Fruit fly (Drosophila melanogaster) whole organism, pupa: ENCODE data around the gene CG12024.

Experiments used
- CG10348 ChIP-seq: fragments of 200-800 bp; sonication (Bioruptor generic); IDR thresholded peaks from 2 replicates; pipeline ENCODE4 v1.3.6; 2022; ENCODE audit warnings: missing biosample characterization, missing genetic modification characterization
- CG12605 ChIP-seq: fragments of 200-800 bp; sonication (Bioruptor generic); IDR thresholded peaks from 2 replicates; pipeline ENCODE4 v1.3.6; 2022; ENCODE audit warnings: missing biosample characterization, missing genetic modification characterization
- CG13204 ChIP-seq: fragments of 200-800 bp; sonication (Bioruptor generic); optimal IDR thresholded peaks from 2 replicates; lab custom pipeline; 2018; ENCODE audit warnings: missing biosample characterization, mild to moderate bottlenecking, missing genetic modification characterization, moderate library complexity
- CG14655 ChIP-seq: fragments of 200-800 bp; sonication (Bioruptor generic); optimal IDR thresholded peaks from 3 replicates; lab custom pipeline; 2017; ENCODE audit warnings: mild to moderate bottlenecking, missing biosample characterization, missing genetic modification reagents, missing genetic modification characterization
- CG15710 ChIP-seq: fragments of 200-800 bp; sonication (Bioruptor generic); optimal IDR thresholded peaks from 2 replicates; lab custom pipeline; 2018; ENCODE audit warnings: missing biosample characterization, mild to moderate bottlenecking, missing genetic modification characterization, moderate library complexity
- CG17806 ChIP-seq: fragments of 200-800 bp; sonication (Bioruptor generic); optimal IDR thresholded peaks from 2 replicates; lab custom pipeline; 2018; ENCODE audit warnings: missing biosample characterization, mild to moderate bottlenecking, missing genetic modification characterization, moderate library complexity
- CG32121 ChIP-seq: fragments of 200-800 bp; sonication (Bioruptor generic); IDR thresholded peaks from 2 replicates; pipeline ENCODE4 v1.3.6; 2022; ENCODE audit warnings: missing biosample characterization, missing genetic modification characterization
- CG34367 ChIP-seq: fragments of 200-800 bp; sonication (Bioruptor generic); optimal IDR thresholded peaks from 2 replicates; lab custom pipeline; 2018; ENCODE audit warnings: missing biosample characterization, mild to moderate bottlenecking, missing genetic modification characterization
- CG4496 ChIP-seq: fragments of 200-800 bp; sonication (Bioruptor generic); IDR thresholded peaks from 3 replicates; pipeline ENCODE4 v1.3.6; 2022; ENCODE audit warnings: missing biosample characterization, missing genetic modification characterization
- CG8159 ChIP-seq: fragments of 200-800 bp; sonication (Bioruptor generic); optimal IDR thresholded peaks from 3 replicates; lab custom pipeline; 2018; ENCODE audit warnings: missing biosample characterization, mild to moderate bottlenecking, missing genetic modification characterization, moderate library complexity
- CG8301 ChIP-seq: fragments of 200-800 bp; sonication (Bioruptor generic); optimal IDR thresholded peaks from 2 replicates; lab custom pipeline; 2018; ENCODE audit warnings: missing biosample characterization, mild to moderate bottlenecking, missing genetic modification characterization
- CG9948 ChIP-seq: fragments of 200-800 bp; sonication (Bioruptor generic); optimal IDR thresholded peaks from 2 replicates; lab custom pipeline; 2018; ENCODE audit warnings: missing biosample characterization, mild to moderate bottlenecking, missing genetic modification characterization, moderate library complexity
- D1 ChIP-seq: fragments of 200-800 bp; sonication (Bioruptor generic); optimal IDR thresholded peaks from 2 replicates; lab custom pipeline; 2018; ENCODE audit warnings: missing biosample characterization, mild to moderate bottlenecking, missing genetic modification characterization, moderate library complexity
- EcR ChIP-seq: fragments of 200-800 bp; sonication (Bioruptor generic); optimal IDR thresholded peaks from 3 replicates; lab custom pipeline; 2019; ENCODE audit warnings: missing biosample characterization, missing genetic modification characterization, mild to moderate bottlenecking, moderate library complexity, missing genetic modification reagents
- Ets98B ChIP-seq: fragments of 200-800 bp; sonication (Bioruptor generic); IDR thresholded peaks from 2 replicates; pipeline ENCODE4 v1.3.6; 2022; ENCODE audit warnings: missing biosample characterization, missing genetic modification characterization
- Pif1A ChIP-seq: fragments of 200-800 bp; sonication (Bioruptor generic); optimal IDR thresholded peaks from 3 replicates; lab custom pipeline; 2016; ENCODE audit warnings: missing biosample characterization, missing genetic modification characterization
- Pif1B ChIP-seq: fragments of 200-800 bp; sonication (Bioruptor generic); optimal IDR thresholded peaks from 3 replicates; lab custom pipeline; 2016; ENCODE audit warnings: missing biosample characterization, missing genetic modification characterization
- Snoo ChIP-seq: fragments of 200-800 bp; sonication (Bioruptor generic); optimal IDR thresholded peaks from 3 replicates; lab custom pipeline; 2017; ENCODE audit warnings: missing biosample characterization, mild to moderate bottlenecking, missing genetic modification characterization, inconsistent platforms
- fd96Ca ChIP-seq: fragments of 200-800 bp; sonication (Bioruptor generic); IDR thresholded peaks from 3 replicates; pipeline ENCODE4 v1.3.6; 2022; ENCODE audit warnings: missing biosample characterization, missing genetic modification characterization
- gl ChIP-seq: fragments of 200-800 bp; sonication (Bioruptor generic); optimal IDR thresholded peaks from 2 replicates; lab custom pipeline; 2018; ENCODE audit warnings: missing biosample characterization, mild to moderate bottlenecking, missing genetic modification characterization
- rn ChIP-seq: fragments of 200-800 bp; sonication (Bioruptor generic); IDR thresholded peaks from 2 replicates; pipeline ENCODE4 v1.3.6; 2022; ENCODE audit warnings: missing biosample characterization, missing genetic modification characterization

CG12024 gene

dm6 chr3L:1817405-1817804 is 39.6 kb upstream of the CG12024 start:
- TF ChIP-seq rn (GFP tag; lab: Robert Waterston, UW), result no peak

dm6 chr3L:1818834-1819233 is 38.1 kb upstream of the CG12024 start:
- TF ChIP-seq CG17806 (no peak), Snoo (tag; lab: Kevin White, UChicago) (no peak), rn (GFP tag; lab: Robert Waterston, UW) (no peak), EcR (GFP tag; lab: Kevin White, UChicago) (peak; percentile 93), CG13204 (GFP tag; lab: Kevin White, UChicago) (no peak)

- no peak for TF ChIP-seq Ets98B (GFP tag; lab: Robert Waterston, UW)
- TF ChIP-seq CG13204 (GFP tag; lab: Kevin White, UChicago), result peak; percentile 36
- TF ChIP-seq EcR (GFP tag; lab: Kevin White, UChicago), result peak; percentile 84
- TF ChIP-seq, all 21 proteins: peak for 2
These were observed 35.8 kb upstream of the CG12024 start for dm6 chr3L:1821140-1821539.

dm6 chr3L:1822365-1822764 is 34.6 kb upstream of the CG12024 start:
- TF ChIP-seq CG4496 (GFP tag; lab: Robert Waterston, UW) (0 out of 3 replicates have a peak, but pooled peaks have one; percentile 19), CG13204 (GFP tag; lab: Kevin White, UChicago) (peak; percentile 45), CG15710 (no peak), fd96Ca (GFP tag; lab: Robert Waterston, UW) (no peak), Pif1A (GFP tag; lab: Kevin White, UChicago) (no peak), CG9948 (tag; lab: Kevin White, UChicago) (no peak), CG8159 (tag; lab: Kevin White, UChicago) (no peak), Pif1B (GFP tag; lab: Kevin White, UChicago) (no peak), CG34367 (tag; lab: Kevin White, UChicago) (no peak), D1 (no peak), rn (GFP tag; lab: Robert Waterston, UW) (no peak), CG14655 (GFP tag; lab: Kevin White, UChicago) (no peak), CG12605 (GFP tag; lab: Robert Waterston, UW) (no peak), EcR (GFP tag; lab: Kevin White, UChicago) (peak; percentile 22), CG10348 (GFP tag; lab: Robert Waterston, UW) (no peak), CG8301 (tag; lab: Kevin White, UChicago) (no peak), Snoo (tag; lab: Kevin White, UChicago) (no peak)

- TF ChIP-seq CG12605 (GFP tag; lab: Robert Waterston, UW) (no peak), CG13204 (GFP tag; lab: Kevin White, UChicago) (peak; percentile 38), Snoo (tag; lab: Kevin White, UChicago) (peak; percentile 1), EcR (GFP tag; lab: Kevin White, UChicago) (peak; percentile 75)
These were observed 29.1 kb upstream of the CG12024 start for dm6 chr3L:1827809-1828371.

dm6 chr3L:1829539-1829938 is 27.4 kb upstream of the CG12024 start:
- TF ChIP-seq CG10348 (GFP tag; lab: Robert Waterston, UW) (no peak), CG13204 (GFP tag; lab: Kevin White, UChicago) (peak; percentile 16), CG8301 (tag; lab: Kevin White, UChicago) (peak; percentile 66), CG9948 (tag; lab: Kevin White, UChicago) (peak; percentile 56), EcR (GFP tag; lab: Kevin White, UChicago) (no peak), CG32121 (GFP tag; lab: Robert Waterston, UW) (peak; percentile 81), CG8159 (tag; lab: Kevin White, UChicago) (peak; percentile 17), Pif1A (GFP tag; lab: Kevin White, UChicago) (peak; percentile 75), CG34367 (tag; lab: Kevin White, UChicago) (peak; percentile 60), rn (GFP tag; lab: Robert Waterston, UW) (no peak), gl (tag; lab: Kevin White, UChicago) (no peak), Ets98B (GFP tag; lab: Robert Waterston, UW) (peak; percentile 78), CG17806 (peak; percentile 48), Pif1B (GFP tag; lab: Kevin White, UChicago) (peak; percentile 66), fd96Ca (GFP tag; lab: Robert Waterston, UW) (peak; percentile 82), Snoo (tag; lab: Kevin White, UChicago) (peak; percentile 56), CG15710 (peak; percentile 40), CG12605 (GFP tag; lab: Robert Waterston, UW) (peak; percentile 74), D1 (no peak), CG4496 (GFP tag; lab: Robert Waterston, UW) (peak; percentile 89), CG14655 (GFP tag; lab: Kevin White, UChicago) (peak; percentile 77)

dm6 chr3L:1831753-1832268 is 25.2 kb upstream of the CG12024 start, which contains the start of gene Cpr62Ba:
Gene Cpr62Ba (minus strand): TSS chr3L:1831783.
- TF ChIP-seq CG4496 (GFP tag; lab: Robert Waterston, UW) (no peak), fd96Ca (GFP tag; lab: Robert Waterston, UW) (no peak), EcR (GFP tag; lab: Kevin White, UChicago) (peak; percentile 26), CG8159 (tag; lab: Kevin White, UChicago) (no peak), CG15710 (no peak)
